Fruit fly (Drosophila melanogaster) whole organism: ENCODE data around the gene Duba.

Experiments used
- CG8478 ChIP-seq: fragments of >200 bp; optimal IDR thresholded peaks from 2 replicates; lab custom pipeline; 2018; ENCODE audit warnings: inconsistent platforms
- Dll ChIP-seq: fragments of >200 bp; optimal IDR thresholded peaks from 2 replicates; lab custom pipeline; 2017
- EcR ChIP-seq, 2 experiments: fragments of >200 bp; optimal IDR thresholded peaks; 2 replicates each; lab custom pipeline; 2017; ENCODE audit warnings: missing biosample characterization in 2 of 2, missing genetic modification characterization in 2 of 2, missing genetic modification reagents in 2 of 2
- pan ChIP-seq: fragments of >200 bp; optimal IDR thresholded peaks from 2 replicates; lab custom pipeline; 2017
- psq ChIP-seq: fragments of >200 bp; optimal IDR thresholded peaks from 2 replicates; lab custom pipeline; 2017
- usp ChIP-seq: fragments of >200 bp; optimal IDR thresholded peaks from 2 replicates; lab custom pipeline; 2017; ENCODE audit warnings: missing biosample characterization, missing genetic modification characterization, mixed read lengths

Duba gene

DNA sequence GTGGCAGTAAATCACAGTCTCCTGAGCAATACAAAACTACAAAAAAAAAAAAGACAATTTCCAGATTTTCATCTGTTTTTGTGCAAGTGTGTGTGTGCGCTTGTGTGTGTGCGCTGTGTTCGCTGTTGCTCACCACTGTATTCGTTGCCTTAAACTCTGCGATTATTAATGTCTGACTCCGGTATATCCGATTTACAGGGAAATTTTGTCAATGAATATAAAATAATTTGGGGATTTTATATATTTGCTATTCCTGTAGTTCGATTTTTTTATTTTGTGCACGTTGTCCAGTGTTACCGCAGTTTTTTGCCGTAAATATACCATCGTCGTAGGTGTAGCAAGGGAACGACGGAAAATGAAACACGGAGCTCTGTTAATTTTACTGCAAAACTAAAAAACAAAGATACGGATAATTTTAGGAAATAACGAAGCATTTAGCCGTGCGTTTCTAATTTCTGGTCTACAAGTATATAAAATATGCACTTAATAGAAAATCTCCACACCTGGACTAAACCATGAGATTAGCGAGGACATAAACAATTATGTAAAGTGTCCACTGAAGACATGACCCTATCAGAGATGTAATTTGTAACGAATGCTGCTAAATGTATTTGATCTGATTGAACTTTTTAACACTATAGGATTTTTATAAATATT lies at the start of gene Duba:
Gene Duba, minus strand, starts transcription at position 313 of the 657 bp plus-strand sequence.
- TF ChIP-seq usp (GFP tag; lab: Kevin White, UChicago) (no peak), CG8478 (no peak), EcR (GFP tag; optimal IDR thresholded peaks at IDR 0.05; lab: Kevin White, UChicago) (no peak), Dll (lab: Kevin White, UChicago) (no peak), psq (lab: Kevin White, UChicago) (no peak), pan (lab: Kevin White, UChicago) (no peak)

DNA sequence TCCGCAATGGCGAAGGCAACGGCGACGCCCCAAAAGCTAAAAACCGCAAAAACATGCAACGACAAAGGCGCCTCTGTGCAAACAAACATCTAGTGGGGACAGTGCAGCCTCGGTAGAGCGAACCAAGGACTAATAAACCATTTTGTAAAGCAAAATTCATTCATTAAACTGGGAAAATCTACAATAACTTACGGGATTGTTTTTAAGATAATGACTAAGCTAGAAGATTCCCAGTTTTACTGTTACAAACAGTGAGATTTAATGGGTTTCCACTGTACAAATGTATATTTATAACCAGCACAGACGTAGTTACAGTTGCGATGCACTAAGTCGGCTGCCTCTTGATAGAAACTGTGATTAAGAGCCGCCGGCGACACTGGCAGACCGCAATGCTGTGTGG lies 46.9 kb upstream of the Duba start:
- no peak for TF ChIP-seq usp (GFP tag; lab: Kevin White, UChicago)

DNA sequence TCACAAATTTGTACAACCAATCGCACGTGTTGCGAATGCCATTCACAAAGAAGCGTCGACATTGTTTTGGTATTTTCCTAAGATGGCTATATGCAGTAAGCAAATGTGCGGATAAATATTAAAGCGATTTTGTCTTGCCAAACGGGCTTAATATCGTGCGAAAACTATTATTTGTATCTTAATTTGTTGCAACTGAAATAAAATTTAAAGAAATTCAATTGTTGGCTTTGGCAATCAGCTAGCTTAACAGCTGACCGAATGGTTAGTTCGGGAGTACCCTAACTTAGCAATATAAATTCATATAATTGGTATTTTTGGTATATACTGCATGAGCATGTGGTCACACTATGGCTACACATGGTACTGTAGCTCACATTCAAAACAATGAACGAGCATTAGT lies 39.1 kb upstream of the Duba start, which contains the start of the genes RIOK1 and Polr3H:
Gene RIOK1, minus strand, starts transcription at position 65 of the 400 bp plus-strand sequence.
Gene Polr3H, plus strand, starts transcription at position 347 of the 400 bp plus-strand sequence.
- TF ChIP-seq Dll (lab: Kevin White, UChicago) (no peak), psq (lab: Kevin White, UChicago) (no peak), EcR (GFP tag; optimal IDR thresholded peaks at IDR 0.05; lab: Kevin White, UChicago) (no peak), usp (GFP tag; lab: Kevin White, UChicago) (no peak), pan (lab: Kevin White, UChicago) (no peak), CG8478 (no peak)

DNA sequence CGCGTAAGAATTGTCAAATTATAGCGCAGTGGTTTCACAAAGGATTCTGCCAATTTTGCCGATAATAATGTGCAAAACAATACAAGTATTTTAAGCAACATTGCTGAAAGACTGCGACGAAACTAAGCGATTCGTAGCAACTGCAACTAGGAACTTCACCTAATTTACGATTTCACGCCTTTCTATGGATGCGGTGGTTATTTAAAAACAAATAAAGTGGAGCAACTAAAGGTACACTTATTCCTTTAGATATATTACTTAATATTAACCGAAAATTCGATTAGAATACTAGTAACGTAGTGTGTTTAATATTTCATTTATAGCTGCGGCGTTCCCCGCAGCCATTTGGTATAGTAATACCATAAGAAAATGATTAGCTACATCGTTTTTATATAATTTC lies 36.7 kb upstream of the Duba start, which contains the start of gene CG6071:
Gene CG6071, minus strand, starts transcription at position 101 of the 400 bp plus-strand sequence.
- TF ChIP-seq CG8478 (no peak), EcR (GFP tag; optimal IDR thresholded peaks at IDR 0.05; lab: Kevin White, UChicago) (no peak), Dll (lab: Kevin White, UChicago) (no peak), usp (GFP tag; lab: Kevin White, UChicago) (no peak), psq (lab: Kevin White, UChicago) (no peak)

DNA sequence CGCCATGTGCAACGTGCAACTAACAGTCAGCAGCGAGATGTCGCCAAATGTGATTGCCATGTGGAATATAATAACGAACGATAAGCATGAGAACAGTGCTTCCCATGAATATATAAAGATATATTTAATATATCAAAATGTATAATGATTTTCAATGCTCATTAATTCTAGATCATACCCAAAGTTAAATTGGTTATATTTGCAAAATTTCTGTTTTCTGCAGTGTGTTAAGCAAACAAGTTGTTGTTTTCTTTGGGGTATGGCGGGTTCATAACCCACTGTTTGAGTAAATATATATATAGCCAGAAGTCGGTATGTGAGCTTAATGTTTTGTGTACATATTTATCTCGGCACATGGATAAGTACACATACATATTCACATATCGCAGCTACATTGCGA lies 27.6 kb upstream of the Duba start:
- TF ChIP-seq EcR (GFP tag; optimal IDR thresholded peaks at IDR 0.05; lab: Kevin White, UChicago), result no peak
- TF ChIP-seq pan (lab: Kevin White, UChicago), result no peak
- no peak for TF ChIP-seq psq (lab: Kevin White, UChicago)
- no peak for TF ChIP-seq Dll (lab: Kevin White, UChicago)
- TF ChIP-seq usp (GFP tag; lab: Kevin White, UChicago), result no peak
- no peak for TF ChIP-seq CG8478

DNA sequence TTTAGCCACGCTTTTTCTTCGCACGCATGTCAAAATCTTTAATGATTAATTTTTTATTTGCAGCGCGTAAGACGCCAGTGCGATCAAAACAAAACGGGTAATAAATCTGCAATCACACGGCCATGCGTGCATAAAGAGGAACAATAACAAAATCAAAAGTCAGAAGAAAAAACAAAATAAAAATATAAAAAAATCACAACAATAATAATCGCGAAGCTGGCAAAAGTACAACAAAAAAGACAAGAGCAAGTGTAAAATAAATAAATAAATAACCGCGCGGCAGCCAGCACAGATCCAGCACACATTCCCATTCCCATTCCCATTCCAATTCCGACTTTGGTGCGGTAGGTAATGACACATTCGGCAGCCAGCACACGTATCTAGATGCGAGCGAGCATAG lies 25.3 kb upstream of the Duba start:
- TF ChIP-seq Dll (lab: Kevin White, UChicago), result no peak
- TF ChIP-seq pan (lab: Kevin White, UChicago), result no peak
- no peak for TF ChIP-seq CG8478
- TF ChIP-seq usp (GFP tag; lab: Kevin White, UChicago), result no peak
- no peak for TF ChIP-seq psq (lab: Kevin White, UChicago)
- TF ChIP-seq EcR (GFP tag; optimal IDR thresholded peaks at IDR 0.05; lab: Kevin White, UChicago), result no peak

DNA sequence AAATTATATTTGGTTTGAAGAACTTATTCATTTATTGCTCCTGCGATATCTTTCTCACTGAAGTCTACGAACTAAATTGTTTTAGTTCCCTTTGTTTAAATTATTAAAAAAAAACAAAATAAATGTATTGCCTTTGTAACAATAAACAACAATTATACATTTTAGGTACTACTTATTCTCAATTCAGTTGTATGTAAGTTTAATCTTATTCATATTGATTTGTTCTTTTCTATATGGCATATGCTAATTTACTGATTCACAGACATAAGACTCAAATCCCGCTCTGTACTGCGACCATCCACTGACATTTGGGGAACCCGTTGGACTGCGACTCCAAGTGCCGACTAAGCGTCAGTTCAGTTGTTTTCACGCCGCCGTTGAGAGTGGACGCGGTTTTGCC lies 21.8 kb upstream of the Duba start, which contains the start of gene CG32091:
Gene CG32091, plus strand, starts transcription at position 301 of the 400 bp plus-strand sequence.
- no peak for TF ChIP-seq CG8478

DNA sequence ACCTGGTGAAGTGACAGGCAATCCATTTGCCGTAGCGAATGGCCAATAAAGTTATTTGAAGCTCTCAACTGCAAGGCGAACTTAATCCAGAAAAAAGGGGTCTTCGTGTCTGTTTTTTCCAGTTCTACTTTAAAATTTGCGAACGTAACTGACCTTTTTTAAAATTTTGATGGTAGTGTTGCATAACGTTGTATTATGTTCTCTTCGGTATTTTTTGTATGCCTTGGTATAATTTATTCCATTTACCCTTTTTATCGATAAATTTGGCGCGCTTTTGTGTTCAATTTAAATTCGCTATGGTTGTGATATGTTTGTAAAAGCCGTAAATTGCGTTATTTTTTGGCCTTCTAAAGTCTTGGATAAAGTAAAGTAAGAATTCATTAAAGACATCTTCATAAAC lies 21.4 kb upstream of the Duba start:
- TF ChIP-seq pan (lab: Kevin White, UChicago) (no peak), Dll (lab: Kevin White, UChicago) (no peak), psq (lab: Kevin White, UChicago) (no peak), CG8478 (no peak), usp (GFP tag; lab: Kevin White, UChicago) (no peak), EcR (GFP tag; optimal IDR thresholded peaks at IDR 0.05; lab: Kevin White, UChicago) (no peak)

DNA sequence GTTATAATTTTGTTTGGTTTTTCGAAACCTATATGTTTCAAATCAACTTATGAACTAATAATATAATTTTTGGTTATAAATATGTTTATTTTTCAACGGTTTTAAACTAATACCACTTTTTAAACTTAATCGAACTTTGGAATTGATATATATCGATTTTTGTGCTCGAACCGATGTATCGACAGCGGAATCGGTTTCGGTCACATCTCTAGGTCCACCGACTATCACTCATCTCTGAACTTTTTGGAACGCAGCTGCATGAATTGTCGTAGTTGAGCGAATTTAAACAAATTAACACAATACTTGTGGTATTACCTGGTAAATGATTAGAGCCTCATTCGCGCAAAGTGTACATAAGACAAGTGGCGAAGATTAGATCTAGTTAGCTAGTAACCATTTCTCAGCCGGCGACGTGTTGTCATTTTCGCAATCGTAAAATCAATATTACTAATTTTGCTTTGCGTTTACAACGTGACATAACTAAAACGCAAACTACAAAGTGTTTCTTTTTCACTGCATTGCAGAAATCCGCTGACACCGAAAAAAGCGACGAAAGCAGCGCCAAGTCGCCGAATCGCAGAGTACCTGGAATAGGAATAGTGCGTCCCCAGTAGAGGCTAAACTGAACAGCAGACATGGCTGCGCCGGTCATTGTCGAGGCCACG lies 18.7 kb upstream of the Duba start, which contains the start of gene Apt1:
Gene Apt1, plus strand, starts transcription at position 219 of the 665 bp plus-strand sequence.
- TF ChIP-seq psq (lab: Kevin White, UChicago) (no peak), Dll (lab: Kevin White, UChicago) (no peak), EcR (GFP tag; optimal IDR thresholded peaks at IDR 0.05; lab: Kevin White, UChicago) (no peak)

DNA sequence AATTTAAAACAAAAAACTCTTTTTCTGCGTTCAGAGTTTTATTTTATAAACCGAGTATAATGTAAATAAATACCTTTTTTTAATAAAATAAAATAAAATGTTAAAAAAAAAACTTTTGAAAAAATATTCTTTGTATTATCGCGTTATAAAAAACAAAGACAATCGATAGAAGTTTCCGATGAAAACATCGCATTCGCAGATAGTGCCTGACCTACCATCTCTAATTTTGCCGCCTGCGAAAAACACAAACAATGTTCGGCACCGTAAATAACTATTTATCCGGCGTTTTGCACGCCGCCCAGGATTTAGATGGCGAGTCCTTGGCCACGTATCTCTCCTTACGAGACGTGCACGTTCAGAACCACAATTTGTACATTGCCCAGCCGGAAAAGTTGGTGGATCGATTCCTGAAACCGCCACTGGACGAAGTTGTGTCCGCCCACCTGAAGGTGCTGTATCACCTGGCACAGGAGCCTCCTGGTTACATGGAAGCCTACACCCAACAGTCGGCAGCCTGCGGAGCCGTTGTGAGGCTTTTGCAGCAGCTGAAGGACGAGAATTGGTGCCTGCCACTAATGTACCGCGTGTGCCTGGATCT lies 17.1 kb upstream of the Duba start, which contains the start of gene PCID2:
Gene PCID2, plus strand, starts transcription at position 213 of the 598 bp plus-strand sequence.
- TF ChIP-seq Dll (lab: Kevin White, UChicago) (no peak), pan (lab: Kevin White, UChicago) (no peak), CG8478 (no peak), EcR (GFP tag; optimal IDR thresholded peaks at IDR 0.05; lab: Kevin White, UChicago) (no peak), usp (GFP tag; lab: Kevin White, UChicago) (no peak), psq (lab: Kevin White, UChicago) (no peak)

DNA sequence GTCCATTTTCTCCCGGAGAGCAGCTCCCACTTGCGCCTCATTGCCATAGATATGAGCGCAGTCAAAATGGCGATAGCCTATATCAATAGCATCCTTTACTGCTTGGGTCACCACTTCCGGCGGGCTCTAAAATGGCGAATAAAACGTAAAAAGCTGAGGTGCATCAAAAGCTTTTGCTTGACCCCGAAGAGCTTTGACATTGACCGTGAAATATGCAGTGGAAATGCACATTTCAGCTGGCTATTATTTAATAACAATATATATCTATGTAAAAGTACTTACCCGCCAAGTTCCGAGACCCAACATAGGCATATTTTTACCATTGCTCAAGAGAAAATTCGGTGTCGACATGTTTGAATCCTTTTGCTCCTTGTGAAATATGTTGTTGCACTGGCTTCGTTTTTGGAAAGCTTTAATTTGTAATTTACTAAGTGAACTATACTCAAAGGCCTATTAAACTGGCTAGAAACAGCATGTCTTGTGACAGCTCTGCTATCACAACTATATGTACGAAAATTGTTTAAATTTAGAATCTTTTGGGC lies 16.4 kb upstream of the Duba start, which contains the start of gene CG6083:
Gene CG6083, minus strand, starts transcription at position 492 of the 542 bp plus-strand sequence.
- no peak for TF ChIP-seq usp (GFP tag; lab: Kevin White, UChicago)
- TF ChIP-seq EcR (GFP tag; optimal IDR thresholded peaks at IDR 0.05; lab: Kevin White, UChicago), result no peak
- no peak for TF ChIP-seq Dll (lab: Kevin White, UChicago)
- TF ChIP-seq psq (lab: Kevin White, UChicago), result no peak
- no peak for TF ChIP-seq pan (lab: Kevin White, UChicago)
- no peak for TF ChIP-seq CG8478
